Worm (Caenorhabditis elegans): ENCODE results near the gene K01A6.8.

- TF ChIP-seq him-1 (tag; optimal IDR thresholded peaks at IDR 0.05) (no peak), W03F9.2 (tag; optimal IDR thresholded peaks at IDR 0.05) (no peak), dao-5 (tag; optimal IDR thresholded peaks at IDR 0.05) (no peak)
Measured at ce11 chrIV:11697514-11697913, 39.7 kb downstream of the K01A6.8 start.

Measured in whole organism, L4/young adult.